Fruit fly (Drosophila melanogaster) whole organism, embryonic: Measurements from ENCODE around the gene CG13081.

Source experiments
- ATbp ChIP-seq: fragments of 200-800 bp; sonication (Bioruptor generic); optimal IDR thresholded peaks from 2 replicates; lab custom pipeline; 2017; ENCODE audit warnings: missing biosample characterization, mild to moderate bottlenecking, missing genetic modification characterization, missing genetic modification reagents
- Bteb2 ChIP-seq: fragments of 200-800 bp; sonication (Bioruptor generic); optimal IDR thresholded peaks from 2 replicates; lab custom pipeline; 2016; ENCODE audit warnings: missing biosample characterization, missing genetic modification characterization
- CG10366 ChIP-seq: fragments of 200-800 bp; sonication (Bioruptor generic); IDR thresholded peaks from 2 replicates; pipeline ENCODE4 v1.3.6; 2022; ENCODE audit warnings: missing biosample characterization, missing genetic modification characterization
- CG10654 ChIP-seq: fragments of 200-800 bp; sonication (Bioruptor generic); optimal IDR thresholded peaks from 2 replicates; lab custom pipeline; 2016; ENCODE audit warnings: missing biosample characterization, missing genetic modification characterization
- CG11723 ChIP-seq: fragments of 200-800 bp; sonication (Bioruptor generic); optimal IDR thresholded peaks from 2 replicates; lab custom pipeline; 2017; ENCODE audit warnings: missing biosample characterization, mild to moderate bottlenecking, missing genetic modification characterization
- CG13296 ChIP-seq: fragments of 200-800 bp; sonication (Bioruptor generic); optimal IDR thresholded peaks from 3 replicates; lab custom pipeline; 2018; ENCODE audit warnings: missing biosample characterization, mild to moderate bottlenecking, missing genetic modification characterization
- CG14050 ChIP-seq: fragments of 200-800 bp; sonication (Bioruptor generic); IDR thresholded peaks from 3 replicates; pipeline ENCODE4 v1.3.6; 2022; ENCODE audit warnings: missing biosample characterization, missing genetic modification characterization
- CG16815 ChIP-seq: fragments of 200-800 bp; sonication (Bioruptor generic); optimal IDR thresholded peaks from 3 replicates; lab custom pipeline; 2017; ENCODE audit warnings: missing biosample characterization, mild to moderate bottlenecking, missing genetic modification characterization
- CG16863 ChIP-seq: fragments of 200-800 bp; sonication (Bioruptor generic); optimal IDR thresholded peaks from 3 replicates; lab custom pipeline; 2016; ENCODE audit warnings: missing biosample characterization, missing genetic modification characterization
- CG17802 ChIP-seq: fragments of 200-800 bp; sonication (Bioruptor generic); optimal IDR thresholded peaks from 2 replicates; lab custom pipeline; 2018; ENCODE audit warnings: missing biosample characterization, mild to moderate bottlenecking, missing genetic modification characterization, moderate library complexity
- CG17912 ChIP-seq: fragments of 200-800 bp; sonication (Bioruptor generic); optimal IDR thresholded peaks from 2 replicates; lab custom pipeline; 2018; ENCODE audit warnings: missing biosample characterization, mild to moderate bottlenecking, missing genetic modification characterization
- CG2199 ChIP-seq: fragments of 200-800 bp; sonication (Bioruptor generic); IDR thresholded peaks from 3 replicates; pipeline ENCODE4 v1.3.6; 2022; ENCODE audit warnings: missing biosample characterization, missing genetic modification characterization
- CG32532 ChIP-seq: fragments of 200-800 bp; sonication (Bioruptor generic); IDR thresholded peaks from 2 replicates; pipeline ENCODE4 v1.3.6; 2022; ENCODE audit warnings: missing biosample characterization, missing genetic modification characterization
- CG4854 ChIP-seq: fragments of 200-800 bp; sonication (Bioruptor generic); optimal IDR thresholded peaks from 2 replicates; lab custom pipeline; 2016; ENCODE audit warnings: missing biosample characterization, missing genetic modification characterization, inconsistent platforms
- CG6272 ChIP-seq: fragments of 200-800 bp; sonication (Bioruptor generic); IDR thresholded peaks from 2 replicates; pipeline ENCODE4 v1.3.6; 2022; ENCODE audit warnings: missing biosample characterization, missing genetic modification characterization
- CG6689 ChIP-seq: fragments of 200-800 bp; sonication (Bioruptor generic); IDR thresholded peaks from 2 replicates; pipeline ENCODE4 v1.3.6; 2022; ENCODE audit warnings: missing biosample characterization, missing genetic modification characterization
- CG7839 ChIP-seq: fragments of 200-800 bp; sonication (Bioruptor generic); optimal IDR thresholded peaks from 3 replicates; lab custom pipeline; 2018; ENCODE audit warnings: missing biosample characterization, mild to moderate bottlenecking, missing genetic modification characterization, moderate library complexity
- CG9609 ChIP-seq: fragments of 200-800 bp; sonication (Bioruptor generic); optimal IDR thresholded peaks from 3 replicates; lab custom pipeline; 2016; ENCODE audit warnings: missing biosample characterization, missing genetic modification characterization
- Dad ChIP-seq: fragments of 200-800 bp; sonication (Bioruptor generic); optimal IDR thresholded peaks from 3 replicates; lab custom pipeline; 2016; ENCODE audit warnings: missing biosample characterization, missing genetic modification characterization
- HLH4C ChIP-seq: fragments of 200-800 bp; sonication (Bioruptor generic); IDR thresholded peaks from 3 replicates; pipeline ENCODE4 v1.3.6; 2022; ENCODE audit warnings: missing biosample characterization, missing genetic modification characterization; ENCODE audit not compliant: partially characterized antibody
- Hmx ChIP-seq: fragments of 200-800 bp; sonication (Bioruptor generic); optimal IDR thresholded peaks from 2 replicates; lab custom pipeline; 2016; ENCODE audit warnings: missing biosample characterization, missing genetic modification characterization
- Hr3 ChIP-seq: fragments of 200-800 bp; sonication (Bioruptor generic); optimal IDR thresholded peaks from 3 replicates; lab custom pipeline; 2016; ENCODE audit warnings: missing biosample characterization, missing genetic modification characterization
- Hsf ChIP-seq: fragments of 200-800 bp; sonication (Bioruptor generic); optimal IDR thresholded peaks from 3 replicates; lab custom pipeline; 2016; ENCODE audit warnings: missing biosample characterization, missing genetic modification characterization
- Mes4 ChIP-seq: fragments of 200-800 bp; sonication (Bioruptor generic); optimal IDR thresholded peaks from 2 replicates; lab custom pipeline; 2016; ENCODE audit warnings: missing biosample characterization, missing genetic modification characterization
- Nf-YB ChIP-seq: fragments of 200-800 bp; sonication (Bioruptor generic); optimal IDR thresholded peaks from 3 replicates; lab custom pipeline; 2019; ENCODE audit warnings: missing biosample characterization, mild to moderate bottlenecking, missing genetic modification characterization, moderate library complexity
- Poxn ChIP-seq: fragments of 200-800 bp; sonication (Bioruptor generic); IDR thresholded peaks from 2 replicates; pipeline ENCODE4 v1.3.6; 2022; ENCODE audit warnings: missing biosample characterization, missing genetic modification characterization
- Scr ChIP-seq: fragments of 200-800 bp; sonication (Bioruptor generic); IDR thresholded peaks from 2 replicates; pipeline ENCODE4 v1.3.6; 2022; ENCODE audit warnings: missing biosample characterization, missing genetic modification characterization; ENCODE audit not compliant: partially characterized antibody
- Xbp1 ChIP-seq: fragments of 200-800 bp; sonication (Bioruptor generic); optimal IDR thresholded peaks from 3 replicates; lab custom pipeline; 2016; ENCODE audit warnings: missing biosample characterization, mild to moderate bottlenecking, missing genetic modification characterization
- amos ChIP-seq: fragments of 200-800 bp; sonication (Bioruptor generic); IDR thresholded peaks from 2 replicates; pipeline ENCODE4 v1.3.6; 2022; ENCODE audit warnings: missing biosample characterization, missing genetic modification characterization; ENCODE audit not compliant: partially characterized antibody
- ap ChIP-seq: fragments of 200-800 bp; sonication (Bioruptor generic); IDR thresholded peaks from 2 replicates; pipeline ENCODE4 v1.3.6; 2022; ENCODE audit warnings: missing biosample characterization, missing genetic modification characterization
- br ChIP-seq: fragments of >200 bp; optimal IDR thresholded peaks from 2 replicates; lab custom pipeline; 2017
- caup ChIP-seq: fragments of 200-800 bp; sonication (Bioruptor generic); optimal IDR thresholded peaks from 3 replicates; lab custom pipeline; 2017; ENCODE audit warnings: missing biosample characterization, mild to moderate bottlenecking, missing genetic modification characterization, moderate library complexity; ENCODE audit not compliant: severe bottlenecking
- dmrt99B ChIP-seq: fragments of 200-800 bp; sonication (Bioruptor generic); optimal IDR thresholded peaks from 2 replicates; lab custom pipeline; 2018; ENCODE audit warnings: missing biosample characterization, mild to moderate bottlenecking, missing genetic modification characterization, moderate library complexity
- esg ChIP-seq: fragments of 200-800 bp; sonication (Bioruptor generic); conservative IDR thresholded peaks from 2 replicates; pipeline ENCODE4 v1.3.6; 2022; ENCODE audit warnings: missing biosample characterization, missing genetic modification characterization
- exex ChIP-seq: fragments of 200-800 bp; sonication (Bioruptor generic); optimal IDR thresholded peaks from 4 replicates; lab custom pipeline; 2018; ENCODE audit warnings: missing biosample characterization, mild to moderate bottlenecking, missing genetic modification characterization, moderate library complexity
- fd64A ChIP-seq: fragments of 200-800 bp; sonication (Bioruptor generic); optimal IDR thresholded peaks from 3 replicates; lab custom pipeline; 2018; ENCODE audit warnings: missing biosample characterization, mild to moderate bottlenecking, missing genetic modification characterization
- gcm ChIP-seq: fragments of 200-800 bp; sonication (Bioruptor generic); optimal IDR thresholded peaks from 2 replicates; lab custom pipeline; 2019; ENCODE audit warnings: missing biosample characterization, mild to moderate bottlenecking, missing genetic modification characterization, moderate library complexity
- gsb ChIP-seq: fragments of 200-800 bp; sonication (Bioruptor generic); IDR thresholded peaks from 2 replicates; pipeline ENCODE4 v1.3.6; 2022; ENCODE audit warnings: missing biosample characterization, missing genetic modification characterization
- gt ChIP-seq: fragments of 200-800 bp; sonication (Bioruptor generic); IDR thresholded peaks from 2 replicates; pipeline ENCODE4 v1.3.6; 2022; ENCODE audit warnings: missing biosample characterization, missing genetic modification characterization
- kni ChIP-seq: fragments of 200-800 bp; sonication (Bioruptor generic); optimal IDR thresholded peaks from 3 replicates; lab custom pipeline; 2017; ENCODE audit warnings: mild to moderate bottlenecking, missing biosample characterization, missing genetic modification reagents, missing genetic modification characterization
- mam ChIP-seq: fragments of 200-800 bp; sonication (Bioruptor generic); optimal IDR thresholded peaks from 3 replicates; lab custom pipeline; 2016; ENCODE audit warnings: missing biosample characterization, missing genetic modification characterization
- otp ChIP-seq: fragments of 200-800 bp; sonication (Bioruptor generic); IDR thresholded peaks from 3 replicates; pipeline ENCODE4, ENCODE4 v1.3.6; 2022; ENCODE audit warnings: missing biosample characterization, missing genetic modification characterization
- peb ChIP-seq: fragments of 200-800 bp; sonication (Bioruptor generic); IDR thresholded peaks from 2 replicates; pipeline ENCODE4 v1.3.6; 2022; ENCODE audit warnings: missing biosample characterization, missing genetic modification characterization
- pfk ChIP-seq: fragments of 200-800 bp; sonication (Bioruptor generic); optimal IDR thresholded peaks from 2 replicates; lab custom pipeline; 2018; ENCODE audit warnings: missing biosample characterization, mild to moderate bottlenecking, missing genetic modification characterization, moderate library complexity
- pho ChIP-seq: fragments of 200-800 bp; sonication (Bioruptor generic); optimal IDR thresholded peaks from 2 replicates; lab custom pipeline; 2016; ENCODE audit warnings: missing biosample characterization, missing genetic modification characterization
- phol ChIP-seq: fragments of 200-800 bp; sonication (Bioruptor generic); optimal IDR thresholded peaks from 3 replicates; lab custom pipeline; 2018; ENCODE audit warnings: missing biosample characterization, mild to moderate bottlenecking, missing genetic modification characterization, moderate library complexity
- psq ChIP-seq: fragments of 200-800 bp; sonication (Bioruptor generic); optimal IDR thresholded peaks from 2 replicates; lab custom pipeline; 2017; ENCODE audit warnings: missing biosample characterization, missing genetic modification characterization
- shn ChIP-seq: fragments of 200-800 bp; sonication (Bioruptor generic); optimal IDR thresholded peaks from 3 replicates; lab custom pipeline; 2016; ENCODE audit warnings: missing biosample characterization, missing genetic modification characterization
- unpg ChIP-seq: fragments of 200-800 bp; sonication (Bioruptor generic); optimal IDR thresholded peaks from 3 replicates; lab custom pipeline; 2018; ENCODE audit warnings: missing biosample characterization, mild to moderate bottlenecking, missing genetic modification characterization, moderate library complexity
- wek ChIP-seq: fragments of 200-800 bp; sonication (Bioruptor generic); optimal IDR thresholded peaks from 3 replicates; lab custom pipeline; 2018; ENCODE audit warnings: missing biosample characterization, mild to moderate bottlenecking, missing genetic modification characterization, moderate library complexity

The CG13081 gene

DNA sequence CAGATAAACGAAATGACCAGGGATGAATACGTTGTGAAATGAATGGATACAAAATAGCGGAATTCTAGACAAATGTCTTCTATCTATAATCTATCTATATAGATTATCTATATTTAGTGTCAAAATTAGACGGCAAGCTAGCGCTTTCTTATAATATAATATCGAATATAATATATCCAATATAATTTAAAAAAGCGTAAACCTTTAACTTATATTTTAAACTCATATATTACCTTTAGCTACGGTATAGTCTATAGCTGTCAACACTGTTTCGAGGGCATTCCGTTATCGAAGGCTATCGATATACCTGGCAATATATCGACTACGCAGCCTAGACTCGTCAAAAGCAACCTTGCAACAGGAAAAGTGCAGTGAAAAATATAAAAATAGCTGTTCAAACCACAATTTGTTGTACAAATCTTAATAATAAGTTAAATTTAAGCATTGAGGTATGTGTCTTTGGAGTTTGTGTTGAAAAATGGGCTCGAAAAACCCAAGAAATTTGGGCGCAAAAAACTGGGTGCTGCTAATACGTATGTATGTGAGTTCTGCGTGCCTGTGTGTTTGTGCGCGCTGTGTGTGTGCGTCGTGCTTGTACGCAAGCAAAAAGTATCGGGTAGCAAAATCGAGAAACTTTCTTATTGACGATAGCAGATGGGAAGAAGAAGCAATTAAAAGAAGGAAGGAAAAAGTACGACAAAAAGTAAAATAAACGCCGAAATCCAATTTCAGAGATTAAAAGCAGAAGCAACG lies 47.3 kb upstream of the CG13081 start, which contains the start of the genes swm and Ctu2 (continued):
- peak; percentile 76 for TF ChIP-seq unpg (GFP tag; lab: Kevin White, UChicago)
- TF ChIP-seq CG10366 (GFP tag; lab: Robert Waterston, UW): peak; percentile 25; the same call in 1 of the 2 replicates
- peak; percentile 14 for TF ChIP-seq CG10654 (GFP tag; lab: Kevin White, UChicago)
- TF ChIP-seq CG7839 (tag; lab: Kevin White, UChicago): peak; percentile 77
- no peak for TF ChIP-seq pfk (GFP tag; lab: Kevin White, UChicago)
- TF ChIP-seq wek (GFP tag; lab: Kevin White, UChicago): no peak
- peak; percentile 20 for TF ChIP-seq mam (GFP tag; lab: Kevin White, UChicago)
- TF ChIP-seq Hr3 (GFP tag; lab: Kevin White, UChicago): peak; percentile 68
- TF ChIP-seq shn (GFP tag; lab: Kevin White, UChicago): no peak
- TF ChIP-seq otp: no peak
- TF ChIP-seq CG13296 (GFP tag; lab: Kevin White, UChicago): peak; percentile 68
- TF ChIP-seq gcm (GFP tag; lab: Kevin White, UChicago): no peak
- TF ChIP-seq caup (GFP tag; lab: Kevin White, UChicago): no peak
- peak; percentile 56 for TF ChIP-seq CG16815 (GFP tag; lab: Kevin White, UChicago)
- no peak for TF ChIP-seq peb
- peak; percentile 18 for TF ChIP-seq CG11723 (GFP tag; lab: Kevin White, UChicago)
- no peak for TF ChIP-seq br (lab: Kevin White, UChicago)
- TF ChIP-seq CG17912 (GFP tag; lab: Kevin White, UChicago): no peak
- TF ChIP-seq Nf-YB: peak; percentile 49
- TF ChIP-seq CG2199 (GFP tag; lab: Robert Waterston, UW): no peak
- TF ChIP-seq CG16863: no peak
- TF ChIP-seq ap (GFP tag; lab: Robert Waterston, UW): no peak
- TF ChIP-seq Dad (GFP tag; lab: Kevin White, UChicago): no peak
- peak; percentile 83 for TF ChIP-seq Scr (GFP tag; lab: Robert Waterston, UW)
- TF ChIP-seq ATbp (GFP tag; lab: Kevin White, UChicago): no peak
- TF ChIP-seq CG9609 (GFP tag; lab: Kevin White, UChicago): no peak
- no peak for TF ChIP-seq Hsf (GFP tag; lab: Kevin White, UChicago)
- peak; percentile 68 for TF ChIP-seq CG6689
- TF ChIP-seq esg (GFP tag; lab: Robert Waterston, UW): peak; percentile 31; the same call in 1 of the 2 replicates
- no peak for TF ChIP-seq gsb (GFP tag; lab: Robert Waterston, UW)
- TF ChIP-seq CG14050 (GFP tag; lab: Robert Waterston, UW): 0 out of 3 replicates have a peak, but pooled peaks have one; percentile 24
- TF ChIP-seq CG17802 (tag; lab: Kevin White, UChicago): no peak
- no peak for TF ChIP-seq CG4854
- TF ChIP-seq Xbp1: peak; percentile 68
- TF ChIP-seq gt: no peak
- TF ChIP-seq CG32532: peak; percentile 70
- TF ChIP-seq pho (GFP tag; lab: Kevin White, UChicago): no peak
- TF ChIP-seq kni (GFP tag; lab: Kevin White, UChicago): no peak
- no peak for TF ChIP-seq Hmx (GFP tag; lab: Kevin White, UChicago)
- TF ChIP-seq Mes4: no peak
- peak; percentile 50 for TF ChIP-seq exex (tag; lab: Kevin White, UChicago)
- peak; percentile 79 for TF ChIP-seq phol (tag; lab: Kevin White, UChicago)
- TF ChIP-seq amos: peak; percentile 67
- no peak for TF ChIP-seq Bteb2 (GFP tag; lab: Kevin White, UChicago)
- TF ChIP-seq psq (GFP tag; lab: Kevin White, UChicago): no peak
- TF ChIP-seq Poxn (GFP tag; lab: Robert Waterston, UW): no peak
- TF ChIP-seq fd64A (GFP tag; lab: Kevin White, UChicago): no peak
- no peak for TF ChIP-seq dmrt99B (tag; lab: Kevin White, UChicago)
- TF ChIP-seq CG6272 (GFP tag; lab: Robert Waterston, UW): no peak
- peak; percentile 67 for TF ChIP-seq HLH4C (GFP tag; lab: Robert Waterston, UW)
